Fruit fly (Drosophila melanogaster): Measurements from ENCODE around the gene Gr64c.
A peak's percentile ranks its signal among the peaks of the same experiment; 100 is the strongest.

Gr64c gene

DNA sequence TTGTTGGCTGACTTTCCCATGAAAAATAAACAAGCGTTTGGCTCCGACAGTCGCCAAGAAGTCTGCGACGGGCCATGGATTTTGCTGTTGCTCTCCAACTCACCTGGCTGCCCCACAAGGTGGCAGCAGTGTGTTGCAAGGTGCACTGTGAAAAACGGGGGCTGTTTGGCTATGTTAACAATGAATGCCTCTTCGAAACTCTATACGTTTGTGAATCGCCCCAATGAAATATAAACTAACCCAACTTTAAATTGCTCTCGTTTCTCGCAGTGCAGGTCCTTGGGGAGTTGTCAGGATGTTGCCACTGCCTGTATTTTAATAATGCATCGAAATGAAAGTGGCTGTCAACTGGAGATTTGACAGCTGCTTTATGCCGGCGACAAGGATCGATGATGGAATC lies 14.1 kb upstream of the Gr64c start (continued):
- TF ChIP-seq H15 (GFP tag; IDR thresholded peaks at IDR 0.05) (0 out of 3 replicates have a peak, but pooled peaks have one; percentile 15), CG33213 (GFP tag; optimal IDR thresholded peaks at IDR 0.05) (no peak), CG16863 (GFP tag; optimal IDR thresholded peaks at IDR 0.05) (no peak), ci (GFP tag; IDR thresholded peaks at IDR 0.05) (0 out of 3 replicates have a peak, but pooled peaks have one; percentile 18), CG6272 (GFP tag; IDR thresholded peaks at IDR 0.05) (no peak), CG1603 (tag; optimal IDR thresholded peaks at IDR 0.05) (peak; percentile 36), cato (GFP tag; optimal IDR thresholded peaks at IDR 0.05; ENCODE audit: borderline replicate concordance) (no peak), CG13123 (GFP tag; optimal IDR thresholded peaks at IDR 0.05) (no peak), CG11504 (tag; optimal IDR thresholded peaks at IDR 0.05) (peak; percentile 12), Chrac-16 (GFP tag; optimal IDR thresholded peaks at IDR 0.05) (peak; percentile 8), tio (GFP tag; optimal IDR thresholded peaks at IDR 0.05) (no peak), ara (GFP tag; IDR thresholded peaks at IDR 0.05) (peak; percentile 23; the same call in 1 of the 2 replicates), prd (optimal IDR thresholded peaks at IDR 0.05) (no peak), prd (GFP tag; IDR thresholded peaks at IDR 0.05) (peak; percentile 46; the same call in 1 of the 3 replicates), lov (optimal IDR thresholded peaks at IDR 0.05) (no peak), lov (GFP tag; IDR thresholded peaks at IDR 0.05) (no peak), sisA (GFP tag; IDR thresholded peaks at IDR 0.05) (no peak), Med (GFP tag) (peak; percentile 70), bsh (GFP tag; optimal IDR thresholded peaks at IDR 0.05) (peak in 1 of 2 experiments; percentile 39), MBD-R2 (GFP tag; IDR thresholded peaks at IDR 0.05) (no peak)

DNA sequence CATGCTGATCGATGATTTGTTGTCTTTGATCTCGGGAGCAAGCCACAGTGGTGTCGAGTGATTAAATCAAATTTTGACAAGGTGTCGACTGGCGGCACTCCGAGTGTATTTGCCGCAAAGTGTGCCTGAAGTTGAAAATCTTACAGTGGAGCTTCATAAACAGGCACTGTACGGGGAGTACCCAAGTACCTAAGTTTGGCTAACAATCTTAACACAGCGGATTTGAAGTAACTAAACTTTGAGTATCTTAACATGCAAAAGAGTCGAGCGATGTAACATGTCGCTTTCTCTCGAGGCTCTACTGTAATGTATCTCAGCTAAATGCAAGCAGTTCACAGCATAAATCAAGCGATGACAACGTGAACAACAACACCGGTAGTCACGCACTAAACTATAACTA lies 11.7 kb upstream of the Gr64c start:
- TF ChIP-seq CG18476 (GFP tag; optimal IDR thresholded peaks at IDR 0.05) (peak; percentile 24), CG8281 (tag; optimal IDR thresholded peaks at IDR 0.05) (no peak), emc (GFP tag; optimal IDR thresholded peaks at IDR 0.05) (no peak), hb (GFP tag; IDR thresholded peaks at IDR 0.05; ENCODE audit: partially characterized antibody) (no peak), CG10366 (GFP tag; IDR thresholded peaks at IDR 0.05) (peak; percentile 66), pan (optimal IDR thresholded peaks at IDR 0.05) (no peak), pan (GFP tag; optimal IDR thresholded peaks at IDR 0.05 in 1 of 2, IDR thresholded peaks at IDR 0.05 in 1 of 2) (peak in 1 of 2 experiments; percentile 71), pzg (GFP tag; optimal IDR thresholded peaks at IDR 0.05) (no peak), CG6689 (GFP tag; IDR thresholded peaks at IDR 0.05) (peak; percentile 72), CG1647 (GFP tag; optimal IDR thresholded peaks at IDR 0.05) (no peak), CG42726 (GFP tag; IDR thresholded peaks at IDR 0.05; ENCODE audit: partially characterized antibody) (no peak), Nf-YB (GFP tag; optimal IDR thresholded peaks at IDR 0.05) (peak; percentile 20), Doc2 (GFP tag; IDR thresholded peaks at IDR 0.05) (no peak), cg (GFP tag; optimal IDR thresholded peaks at IDR 0.05) (no peak), NC2α (GFP tag; optimal IDR thresholded peaks at IDR 0.05) (no peak), CG33557 (GFP tag; optimal IDR thresholded peaks at IDR 0.05) (peak; percentile 68), CG32772 (GFP tag; IDR thresholded peaks at IDR 0.05) (peak; percentile 74), Dip3 (GFP tag; optimal IDR thresholded peaks at IDR 0.05) (no peak), CG17612 (GFP tag; IDR thresholded peaks at IDR 0.05) (no peak), nau (GFP tag; optimal IDR thresholded peaks at IDR 0.05) (no peak), ind (GFP tag; optimal IDR thresholded peaks at IDR 0.05) (peak; percentile 58), CG4730 (GFP tag; IDR thresholded peaks at IDR 0.05) (peak; percentile 58), lmd (GFP tag; IDR thresholded peaks at IDR 0.05) (peak; percentile 71), Antp (GFP tag; optimal IDR thresholded peaks at IDR 0.05) (peak; percentile 72), CG17359 (tag; optimal IDR thresholded peaks at IDR 0.05) (peak; percentile 63), CG14710 (tag; optimal IDR thresholded peaks at IDR 0.05) (peak; percentile 70), HmgD (GFP tag; optimal IDR thresholded peaks at IDR 0.05) (no peak), Lhr (GFP tag; optimal IDR thresholded peaks at IDR 0.05) (peak; percentile 34), CG30403 (GFP tag; optimal IDR thresholded peaks at IDR 0.05) (peak; percentile 59), ERR (GFP tag; optimal IDR thresholded peaks at IDR 0.05) (no peak), jumu (GFP tag; optimal IDR thresholded peaks at IDR 0.05) (peak; percentile 59), CG17186 (GFP tag; optimal IDR thresholded peaks at IDR 0.05) (peak; percentile 42), chm (GFP tag; IDR thresholded peaks at IDR 0.05) (peak; percentile 91)

Data from whole organism, embryonic.